Fruit fly (Drosophila melanogaster) whole organism, wandering third instar larva: ENCODE measurements around the gene ArgRS-m.

Experiments
- Abd-B ChIP-seq: fragments of >200 bp; optimal IDR thresholded peaks from 2 replicates; lab custom pipeline; 2017; ENCODE audit warnings: missing biosample characterization, missing genetic modification characterization
- CG32264 ChIP-seq: fragments of 200-800 bp; sonication (Bioruptor generic); optimal IDR thresholded peaks from 2 replicates; lab custom pipeline; 2016; ENCODE audit warnings: missing biosample characterization, missing genetic modification characterization
- CG9705 ChIP-seq: fragments of 200-800 bp; sonication (Bioruptor generic); optimal IDR thresholded peaks from 2 replicates; lab custom pipeline; 2018; ENCODE audit warnings: missing biosample characterization, mild to moderate bottlenecking, missing genetic modification characterization
- CrebA ChIP-seq: fragments of 200-800 bp; sonication (Bioruptor generic); optimal IDR thresholded peaks from 2 replicates; lab custom pipeline; 2016; ENCODE audit warnings: missing biosample characterization, mild to moderate bottlenecking, missing genetic modification characterization, borderline replicate concordance
- Dfd ChIP-seq: fragments of >200 bp; optimal IDR thresholded peaks from 2 replicates; lab custom pipeline; 2017; ENCODE audit warnings: missing biosample characterization, missing genetic modification characterization
- Dif ChIP-seq: fragments of 200-275, 200-300 bp; sonication (Bioruptor generic); optimal IDR thresholded peaks from 2 replicates; lab custom pipeline; 2018; ENCODE audit warnings: missing biosample characterization, missing genetic modification characterization; ENCODE audit not compliant: partially characterized antibody
- HLH106 ChIP-seq: fragments of 200-800 bp; optimal IDR thresholded peaks from 3 replicates; lab custom pipeline; 2019; ENCODE audit warnings: missing biosample characterization, mild to moderate bottlenecking, missing genetic modification characterization, moderate library complexity
- Hnf4 ChIP-seq: fragments of 200-800 bp; sonication (Bioruptor generic); optimal IDR thresholded peaks from 2 replicates; lab custom pipeline; 2016; ENCODE audit warnings: missing biosample characterization, mild to moderate bottlenecking, missing genetic modification characterization
- Hr78 ChIP-seq: fragments of >200 bp; optimal IDR thresholded peaks from 2 replicates; lab custom pipeline; 2017; ENCODE audit warnings: missing biosample characterization, missing genetic modification characterization
- Hr83 ChIP-seq: fragments of 200-300 bp; sonication (Bioruptor generic); optimal IDR thresholded peaks from 2 replicates; lab custom pipeline; 2016; ENCODE audit warnings: missing biosample characterization, mild to moderate bottlenecking, missing genetic modification characterization, moderate library complexity; ENCODE audit not compliant: poor library complexity, severe bottlenecking
- Jra ChIP-seq: sonication (Bioruptor generic); optimal IDR thresholded peaks from 2 replicates; lab custom pipeline; 2016; ENCODE audit warnings: missing biosample characterization, missing genetic modification characterization
- Mio ChIP-seq: sonication (Bioruptor generic); optimal IDR thresholded peaks from 2 replicates; lab custom pipeline; 2016; ENCODE audit warnings: missing biosample characterization, missing genetic modification characterization
- Myc ChIP-seq: fragments of >200 bp; optimal IDR thresholded peaks from 2 replicates; lab custom pipeline; 2017
- N ChIP-seq: fragments of >200 bp; optimal IDR thresholded peaks from 2 replicates; lab custom pipeline; 2018; ENCODE audit warnings: missing biosample characterization, missing external identifiers, missing genetic modification characterization
- OdsH ChIP-seq: fragments of 200-800 bp; sonication (Bioruptor generic); optimal IDR thresholded peaks from 2 replicates; lab custom pipeline; 2016; ENCODE audit warnings: missing biosample characterization, mild to moderate bottlenecking, missing genetic modification characterization
- Rel ChIP-seq, 2 experiments: fragments of 200-800 bp; sonication (Bioruptor generic) in 1 of 2; optimal IDR thresholded peaks; 2 replicates in 1 of 2; 3 replicates in 1 of 2; lab custom pipeline; 2016 to 2019; ENCODE audit warnings: mild to moderate bottlenecking in 2 of 2, missing biosample characterization in 2 of 2, missing genetic modification characterization in 2 of 2, moderate library complexity in 1 of 2
- Sp1 ChIP-seq: fragments of 200-800 bp; sonication (Bioruptor generic); optimal IDR thresholded peaks from 3 replicates; lab custom pipeline; 2019; ENCODE audit warnings: missing biosample characterization, mild to moderate bottlenecking, missing genetic modification characterization, moderate library complexity
- Vsx2 ChIP-seq: fragments of 200-300, 225-300 bp; sonication (Bioruptor generic); optimal IDR thresholded peaks from 2 replicates; lab custom pipeline; 2018; ENCODE audit warnings: missing biosample characterization, missing genetic modification characterization; ENCODE audit not compliant: partially characterized antibody
- brk ChIP-seq: fragments of 200-800 bp; sonication (Bioruptor generic); optimal IDR thresholded peaks from 2 replicates; lab custom pipeline; 2016; ENCODE audit warnings: missing biosample characterization, mild to moderate bottlenecking, missing genetic modification characterization
- dl ChIP-seq, 2 experiments: fragments of 175-275, 200-275 bp in 1 of 2; fragments of 200-275 bp in 1 of 2; sonication (Bioruptor generic); optimal IDR thresholded peaks; lab custom pipeline; 2018; ENCODE audit warnings: mild to moderate bottlenecking in 2 of 2, missing biosample characterization in 2 of 2, missing genetic modification characterization in 2 of 2, moderate library complexity in 2 of 2; ENCODE audit not compliant: partially characterized antibody in 2 of 2, insufficient read depth in 1 of 2
- dmrt93B ChIP-seq: fragments of 200-800 bp; sonication (Bioruptor generic); optimal IDR thresholded peaks from 2 replicates; lab custom pipeline; 2018; ENCODE audit warnings: missing biosample characterization, mild to moderate bottlenecking, missing genetic modification characterization
- ey ChIP-seq: fragments of 200-800 bp; sonication (Bioruptor generic); optimal IDR thresholded peaks from 2 replicates; lab custom pipeline; 2016; ENCODE audit warnings: missing biosample characterization, missing genetic modification characterization
- foxo ChIP-seq, 2 experiments: fragments of 200-800 bp; sonication (Bioruptor generic); optimal IDR thresholded peaks; 2 replicates in 1 of 2; 3 replicates in 1 of 2; lab custom pipeline; 2016 to 2017; ENCODE audit warnings: missing biosample characterization in 2 of 2, missing genetic modification characterization in 2 of 2
- fru ChIP-seq: fragments of 200-800 bp; sonication (Bioruptor generic); optimal IDR thresholded peaks from 3 replicates; lab custom pipeline; 2016; ENCODE audit warnings: missing biosample characterization, mild to moderate bottlenecking, missing genetic modification characterization
- jim ChIP-seq: fragments of 175-275, 200-325 bp; sonication (Bioruptor generic); optimal IDR thresholded peaks from 2 replicates; lab custom pipeline; 2016; ENCODE audit warnings: missing biosample characterization, mild to moderate bottlenecking, missing genetic modification characterization
- lola ChIP-seq: fragments of >200 bp; optimal IDR thresholded peaks from 2 replicates; lab custom pipeline; 2017; ENCODE audit warnings: missing biosample characterization, missing genetic modification characterization
- pan ChIP-seq: fragments of >200 bp; optimal IDR thresholded peaks from 2 replicates; lab custom pipeline; 2017
- psq ChIP-seq: fragments of 200-800 bp; sonication (Bioruptor generic); optimal IDR thresholded peaks from 3 replicates; lab custom pipeline; 2017; ENCODE audit warnings: missing biosample characterization, mild to moderate bottlenecking, missing genetic modification characterization, moderate library complexity
- rgr ChIP-seq: fragments of 200-800 bp; sonication (Bioruptor generic); optimal IDR thresholded peaks from 3 replicates; lab custom pipeline; 2016; ENCODE audit warnings: missing biosample characterization, mild to moderate bottlenecking, missing genetic modification characterization
- sage ChIP-seq: fragments of 200-800 bp; sonication (Bioruptor generic); optimal IDR thresholded peaks from 2 replicates; lab custom pipeline; 2016; ENCODE audit warnings: missing biosample characterization, mild to moderate bottlenecking, missing genetic modification characterization
- sv ChIP-seq: fragments of 200-800 bp; sonication (Bioruptor generic); optimal IDR thresholded peaks from 3 replicates; lab custom pipeline; 2016; ENCODE audit warnings: missing biosample characterization, missing genetic modification characterization
- tai ChIP-seq: sonication (Bioruptor generic); optimal IDR thresholded peaks from 2 replicates; lab custom pipeline; 2016; ENCODE audit warnings: missing biosample characterization, missing genetic modification characterization
- woc ChIP-seq: sonication (Bioruptor generic); optimal IDR thresholded peaks from 2 replicates; lab custom pipeline; 2016; ENCODE audit warnings: missing biosample characterization, mild to moderate bottlenecking, missing genetic modification characterization

ArgRS-m gene

DNA sequence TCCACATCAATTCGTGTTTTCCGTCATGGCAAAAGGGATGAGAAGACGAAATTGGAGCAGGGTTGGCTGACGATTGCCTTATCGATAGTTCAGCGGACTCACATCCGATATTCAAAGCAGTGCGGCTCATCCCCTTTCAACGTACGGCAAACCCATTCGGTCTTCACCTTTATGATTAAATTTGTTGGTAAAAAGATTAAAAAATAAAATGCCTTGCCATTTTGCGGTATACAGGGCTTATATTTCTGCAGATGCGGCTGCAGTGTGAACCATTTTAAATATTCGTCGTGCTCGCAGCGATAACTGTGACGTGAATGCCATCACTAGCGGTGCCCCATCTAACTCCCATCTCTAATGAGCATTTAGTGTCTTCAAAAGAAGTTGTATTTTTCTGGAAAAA, 20.5 kb downstream of the ArgRS-m start, which contains the start of the genes Taf7 and EMC1:
Gene Taf7 (plus strand): TSS at position 23 of the 400 bp plus-strand sequence.
Gene EMC1 (minus strand): TSS at position 53 of the 400 bp plus-strand sequence.
- TF ChIP-seq sv (GFP tag; lab: Kevin White, UChicago) (peak; percentile 5), Myc (lab: Kevin White, UChicago) (peak; percentile 27), CG9705 (GFP tag; lab: Kevin White, UChicago) (peak; percentile 25), foxo (GFP tag; optimal IDR thresholded peaks at IDR 0.05; lab: Kevin White, UChicago) (no peak)
- TF ChIP-seq, all 38 proteins: peak for 3

- TF ChIP-seq Rel (GFP tag; optimal IDR thresholded peaks at IDR 0.05; lab: Kevin White, UChicago) (no peak), Rel (tag; optimal IDR thresholded peaks at IDR 0.05; lab: Kevin White, UChicago) (no peak), Myc (lab: Kevin White, UChicago) (peak; percentile 21)
Observed at dm6 chr3R:7911482-7911881, 24.6 kb downstream of the ArgRS-m start, which contains the start of gene Prat. Prat (minus strand) TSS chr3R:7911779.

dm6 chr3R:7913139-7913538, 26.3 kb downstream of the ArgRS-m start, which contains the start of gene Rfk:
Rfk (minus strand) TSS chr3R:7913290.
- TF ChIP-seq woc (GFP tag; lab: Kevin White, UChicago) (peak; percentile 44), OdsH (GFP tag; lab: Kevin White, UChicago) (no peak), tai (no peak), rgr (peak; percentile 64), ey (GFP tag; lab: Kevin White, UChicago) (peak; percentile 37), Rel (GFP tag; optimal IDR thresholded peaks at IDR 0.05; lab: Kevin White, UChicago) (no peak), Rel (tag; optimal IDR thresholded peaks at IDR 0.05; lab: Kevin White, UChicago) (peak; percentile 5), dl (GFP tag; optimal IDR thresholded peaks at IDR 0.05; lab: Kevin White, UChicago; ENCODE audit: insufficient read depth in 1 of 2, partially characterized antibody in 2 of 2) (no peak), HLH106 (tag; lab: Kevin White, UChicago) (peak; percentile 33), Sp1 (GFP tag; lab: Kevin White, UChicago) (no peak), psq (GFP tag; lab: Kevin White, UChicago) (peak; percentile 31)

- TF ChIP-seq HLH106 (tag; lab: Kevin White, UChicago) = no peak
- TF ChIP-seq Sp1 (GFP tag; lab: Kevin White, UChicago) = no peak
- TF ChIP-seq dmrt93B (GFP tag; lab: Kevin White, UChicago) = no peak
- no peak for TF ChIP-seq ey (GFP tag; lab: Kevin White, UChicago)
- TF ChIP-seq Dfd (GFP tag; lab: Kevin White, UChicago) = no peak
- TF ChIP-seq Hr83 = no peak
- TF ChIP-seq dl (GFP tag; optimal IDR thresholded peaks at IDR 0.05; lab: Kevin White, UChicago; ENCODE audit: insufficient read depth in 1 of 2, partially characterized antibody in 2 of 2) = no peak
- TF ChIP-seq foxo (GFP tag; optimal IDR thresholded peaks at IDR 0.05; lab: Kevin White, UChicago) = no peak
- TF ChIP-seq Abd-B (GFP tag; lab: Kevin White, UChicago) = no peak
- no peak for TF ChIP-seq CG32264 (GFP tag; lab: Kevin White, UChicago)
- no peak for TF ChIP-seq pan (lab: Kevin White, UChicago)
- TF ChIP-seq sage = no peak
- no peak for TF ChIP-seq tai
- TF ChIP-seq jim (GFP tag; lab: Kevin White, UChicago) = no peak
- no peak for TF ChIP-seq Dif (GFP tag; lab: Kevin White, UChicago)
- TF ChIP-seq Mio (GFP tag; lab: Kevin White, UChicago) = no peak
Observed at dm6 chr3R:7913551-7913950, 26.7 kb downstream of the ArgRS-m start, which contains the start of gene kipf. kipf (plus strand) TSS chr3R:7913851.

DNA sequence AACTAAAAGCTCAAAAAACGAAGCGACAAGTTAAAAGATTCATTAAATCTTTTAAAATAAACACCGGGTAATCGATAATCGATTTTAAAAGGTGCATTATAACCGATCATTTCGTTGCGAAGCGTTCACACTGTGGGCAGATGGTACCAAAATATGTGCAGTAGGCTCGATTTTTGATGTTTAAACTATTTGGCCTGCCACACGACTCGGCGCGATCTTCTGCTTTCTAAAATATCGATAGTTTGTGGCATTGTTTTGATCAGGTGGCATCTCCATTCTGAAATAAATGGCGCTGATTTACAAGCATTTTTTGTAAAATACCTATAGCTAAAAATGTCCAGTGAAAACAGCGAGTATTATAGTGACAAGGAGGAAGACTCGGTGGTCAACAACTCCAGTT, 33.4 kb downstream of the ArgRS-m start, which contains the start of the genes CG10445 and lds:
Gene CG10445 (minus strand): TSS at position 104 of the 400 bp plus-strand sequence.
Gene lds (plus strand): TSS at position 236 of the 400 bp plus-strand sequence.
- TF ChIP-seq CG9705 (GFP tag; lab: Kevin White, UChicago) (no peak), ey (GFP tag; lab: Kevin White, UChicago) (no peak), brk (GFP tag; lab: Kevin White, UChicago) (no peak), Jra (GFP tag; lab: Kevin White, UChicago) (no peak), Hr78 (GFP tag; lab: Kevin White, UChicago) (no peak), Myc (lab: Kevin White, UChicago) (no peak), fru (GFP tag; lab: Kevin White, UChicago) (no peak), foxo (GFP tag; optimal IDR thresholded peaks at IDR 0.05; lab: Kevin White, UChicago) (no peak), woc (GFP tag; lab: Kevin White, UChicago) (no peak), Hr83 (no peak), sage (no peak), Vsx2 (GFP tag; lab: Kevin White, UChicago) (no peak), pan (lab: Kevin White, UChicago) (no peak), lola (GFP tag; lab: Kevin White, UChicago) (no peak), N (GFP tag; lab: Kevin White, UChicago) (no peak), Sp1 (GFP tag; lab: Kevin White, UChicago) (no peak), CrebA (no peak), psq (GFP tag; lab: Kevin White, UChicago) (no peak), Hnf4 (no peak)
- TF ChIP-seq, all 38 proteins: peak for 0
